Worm (Caenorhabditis elegans): ENCODE results near the gene C44B7.11.
A peak's percentile ranks its signal among the peaks of the same experiment; 100 is the strongest.

The C44B7.11 gene

DNA sequence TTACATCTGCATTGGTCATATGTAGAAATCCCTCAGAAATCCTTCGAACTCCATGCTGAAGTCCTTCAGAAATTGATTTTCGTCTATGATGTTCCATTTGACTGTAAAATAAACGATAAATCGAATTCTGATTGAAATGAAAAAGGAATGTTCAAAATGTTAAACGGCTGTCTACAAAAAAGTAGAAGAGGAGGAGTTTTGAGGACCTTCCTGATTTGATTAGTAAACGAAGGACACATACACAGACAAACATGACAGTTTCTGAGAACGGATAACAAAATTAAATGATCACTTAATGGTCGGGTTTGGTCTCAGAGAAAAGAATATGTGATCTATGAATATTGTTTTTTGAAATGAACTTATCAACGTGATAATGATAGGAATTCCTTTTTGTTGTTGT, 20.4 kb downstream of the C44B7.11 start, which contains the start of gene slc-36.5:
Gene slc-36.5, minus strand, starts transcription at position 101 of the 400 bp plus-strand sequence.
- no peak for TF ChIP-seq nhr-84 (tag; optimal IDR thresholded peaks at IDR 0.05)
- peak in 1 of 6 experiments; percentile 53 for TF ChIP-seq elt-3 (tag; optimal IDR thresholded peaks at IDR 0.05)
- TF ChIP-seq jun-1 (tag; optimal IDR thresholded peaks at IDR 0.05), result no peak
- peak; percentile 13 for TF ChIP-seq lin-14 (GFP tag; optimal IDR thresholded peaks at IDR 0.05)
- no peak for TF ChIP-seq nhr-28 (tag; optimal IDR thresholded peaks at IDR 0.05)

DNA sequence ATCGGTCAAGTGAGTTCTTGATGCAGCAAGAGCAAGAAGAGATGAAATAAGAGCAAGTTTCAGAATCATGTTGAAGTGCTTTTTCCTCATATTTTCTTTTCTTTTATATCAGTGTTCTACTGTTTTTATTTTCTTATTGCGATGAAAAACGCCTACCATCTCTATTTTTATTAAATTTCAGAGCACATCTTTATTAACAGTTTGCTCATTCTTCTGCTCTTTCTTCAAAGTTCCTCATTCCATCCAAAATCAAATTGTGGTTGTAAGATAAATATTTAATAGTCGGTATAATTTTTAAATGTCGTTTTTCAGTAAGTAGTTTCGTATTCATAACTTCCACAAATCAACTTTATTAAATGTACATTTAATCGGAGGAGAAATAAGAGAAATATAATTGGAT, 24.8 kb downstream of the C44B7.11 start, which contains the start of gene C44B7.5:
Gene C44B7.5, minus strand, starts transcription at position 101 of the 400 bp plus-strand sequence.
- TF ChIP-seq hlh-17 (GFP tag; optimal IDR thresholded peaks at IDR 0.05; ENCODE audit: borderline replicate concordance), result no peak
- no peak for TF ChIP-seq tbx-2 (tag; optimal IDR thresholded peaks at IDR 0.05)
- TF ChIP-seq unc-130 (tag; optimal IDR thresholded peaks at IDR 0.05), result no peak
- no peak for TF ChIP-seq unc-62 (GFP tag; optimal IDR thresholded peaks at IDR 0.05)
- TF ChIP-seq ztf-11 (tag; optimal IDR thresholded peaks at IDR 0.05), result no peak
- no peak for TF ChIP-seq mef-2 (tag; optimal IDR thresholded peaks at IDR 0.05)

DNA sequence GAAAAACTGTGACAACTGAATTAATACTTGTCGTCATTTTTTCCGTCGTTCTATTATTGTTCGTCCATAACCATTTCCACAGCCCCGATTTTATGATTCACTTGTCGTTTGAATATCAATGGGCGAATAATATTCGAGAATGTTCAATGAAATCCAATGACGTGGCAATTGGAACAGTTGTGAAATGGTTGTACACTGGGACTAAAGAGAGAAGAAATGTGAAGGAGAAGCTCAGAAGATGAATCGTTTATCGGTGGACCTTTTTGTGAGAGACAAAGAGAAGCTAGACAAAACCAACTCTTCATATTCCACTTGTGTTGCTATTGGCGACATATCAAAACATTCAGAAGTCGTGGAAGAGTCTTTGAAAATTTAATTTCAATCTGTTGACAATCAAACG, 26.5 kb downstream of the C44B7.11 start, which contains the start of gene clhm-1:
Gene clhm-1, minus strand, starts transcription at position 207 of the 400 bp plus-strand sequence.
- TF ChIP-seq nhr-12 (tag; optimal IDR thresholded peaks at IDR 0.05) (no peak), nhr-85 (tag) (no peak), zip-4 (GFP tag; optimal IDR thresholded peaks at IDR 0.05) (no peak), Y116A8C.19 (tag; optimal IDR thresholded peaks at IDR 0.05; ENCODE audit: borderline replicate concordance) (no peak), nhr-47 (tag; optimal IDR thresholded peaks at IDR 0.05) (no peak), mdl-1 (tag; optimal IDR thresholded peaks at IDR 0.05) (no peak), rnt-1 (tag; optimal IDR thresholded peaks at IDR 0.05) (peak; percentile 24), alr-1 (tag; optimal IDR thresholded peaks at IDR 0.05; ENCODE audit: borderline replicate concordance) (no peak), egl-27 (tag; optimal IDR thresholded peaks at IDR 0.05) (no peak)

DNA sequence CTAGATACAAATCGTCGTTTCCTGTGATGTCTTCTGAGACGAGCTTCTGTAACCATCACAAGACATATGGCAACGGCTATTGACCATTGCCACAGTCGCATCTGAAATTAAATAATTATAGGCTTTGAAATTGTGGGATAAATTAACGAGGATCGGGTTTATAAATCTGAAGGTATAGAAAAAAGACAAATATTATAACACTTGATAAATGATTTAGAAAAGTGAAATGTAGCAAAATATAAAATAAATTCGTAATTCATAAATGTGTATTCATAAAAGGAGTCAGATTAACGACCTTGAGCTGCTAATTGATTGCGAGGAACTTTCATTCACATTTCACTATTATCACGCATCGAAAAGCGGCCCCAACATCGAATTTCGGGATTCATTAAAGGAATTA, 33.7 kb downstream of the C44B7.11 start, which contains the start of gene aff-1:
Gene aff-1, minus strand, starts transcription at position 101 of the 400 bp plus-strand sequence.
- TF ChIP-seq nhr-47 (tag; optimal IDR thresholded peaks at IDR 0.05) (no peak), swsn-7 (tag; optimal IDR thresholded peaks at IDR 0.05) (no peak), unc-98 (GFP tag; IDR thresholded peaks at IDR 0.05) (no peak), nhr-20 (tag; optimal IDR thresholded peaks at IDR 0.05) (no peak), pax-3 (tag; optimal IDR thresholded peaks at IDR 0.05) (no peak), fos-1 (tag; optimal IDR thresholded peaks at IDR 0.05) (no peak), skn-1 (tag; optimal IDR thresholded peaks at IDR 0.05) (no peak), alr-1 (tag; optimal IDR thresholded peaks at IDR 0.05; ENCODE audit: borderline replicate concordance) (no peak), mdl-1 (tag; optimal IDR thresholded peaks at IDR 0.05) (no peak), fkh-10 (GFP tag; optimal IDR thresholded peaks at IDR 0.05) (no peak)

DNA sequence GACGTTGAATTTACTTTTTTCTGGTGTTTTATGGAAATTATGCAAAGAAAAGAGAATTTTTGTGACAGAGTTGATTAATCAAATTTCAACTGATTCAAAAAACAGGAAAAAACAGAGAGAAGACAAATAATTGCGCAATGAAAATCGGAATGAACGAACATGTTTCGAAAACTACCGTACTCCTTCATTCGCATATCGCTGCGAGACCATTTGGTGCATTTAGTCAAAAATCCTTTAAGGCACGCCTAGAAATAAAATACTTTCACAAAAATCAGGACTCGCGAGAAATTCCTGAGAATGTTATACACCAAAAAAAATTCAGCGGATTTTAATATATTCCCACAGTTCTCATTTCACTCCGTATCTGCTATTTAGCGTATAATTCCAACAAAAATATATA, 37.3 kb downstream of the C44B7.11 start:
- TF ChIP-seq ceh-90 (tag; optimal IDR thresholded peaks at IDR 0.05) (no peak), fkh-8 (tag; optimal IDR thresholded peaks at IDR 0.05) (no peak), dsc-1 (tag; optimal IDR thresholded peaks at IDR 0.05) (no peak), lin-15B (tag; optimal IDR thresholded peaks at IDR 0.05) (no peak), ceh-82 (tag; optimal IDR thresholded peaks at IDR 0.05) (no peak), alr-1 (tag; optimal IDR thresholded peaks at IDR 0.05; ENCODE audit: borderline replicate concordance) (no peak)

DNA sequence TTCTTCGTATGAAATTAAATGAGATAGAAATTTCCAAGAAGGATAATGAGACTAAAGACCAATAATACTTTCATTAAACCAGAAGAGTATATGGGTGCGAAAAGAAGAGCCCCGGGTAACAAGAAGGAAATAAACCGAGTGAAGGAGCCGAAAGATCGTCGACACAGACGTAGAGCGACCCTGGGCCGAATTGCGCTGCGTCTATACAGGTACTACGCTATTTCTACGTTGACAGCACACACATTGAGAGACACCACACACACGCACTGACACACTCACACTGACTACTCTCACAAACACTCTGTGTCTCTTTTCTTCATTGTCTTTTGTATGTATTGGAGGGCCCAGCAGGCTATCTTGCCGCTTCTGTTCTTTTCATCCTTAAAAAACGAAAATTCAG, 38.5 kb downstream of the C44B7.11 start:
- TF ChIP-seq ces-1 (GFP tag; optimal IDR thresholded peaks at IDR 0.05) (no peak), lin-15B (tag; optimal IDR thresholded peaks at IDR 0.05) (no peak), C04F5.9 (tag; optimal IDR thresholded peaks at IDR 0.05) (no peak), unc-86 (tag; optimal IDR thresholded peaks at IDR 0.05) (no peak), lir-3 (tag; optimal IDR thresholded peaks at IDR 0.05; ENCODE audit: poor library complexity) (no peak), ceh-90 (tag; optimal IDR thresholded peaks at IDR 0.05) (no peak), Y116A8C.19 (tag; optimal IDR thresholded peaks at IDR 0.05; ENCODE audit: borderline replicate concordance) (no peak), F16B12.6 (tag; optimal IDR thresholded peaks at IDR 0.05) (no peak), blmp-1 (tag; optimal IDR thresholded peaks at IDR 0.05) (no peak), zag-1 (tag; optimal IDR thresholded peaks at IDR 0.05) (no peak), sox-4 (tag; optimal IDR thresholded peaks at IDR 0.05) (no peak), C34B4.2 (tag; optimal IDR thresholded peaks at IDR 0.05) (no peak), snu-23 (GFP tag; optimal IDR thresholded peaks at IDR 0.05) (peak; percentile 62), pag-3 (tag; optimal IDR thresholded peaks at IDR 0.05; ENCODE audit: borderline replicate concordance, insufficient read depth) (no peak)
